Worm (Caenorhabditis elegans) whole organism, midembryonic: Measurements from ENCODE around the gene C54G7.1.
A peak's percentile ranks its signal among the peaks of the same experiment; 100 is the strongest.

ENCODE experiments used
- T22C8.4 ChIP-seq: fragments of 200-800 bp; sonication (Bioruptor generic); IDR thresholded peaks from 2 replicates; pipeline ENCODE4 v1.3.6; 2022; ENCODE audit warnings: missing genetic modification characterization, missing compliant biosample characterization
- cog-1 ChIP-seq: sonication (generic microtip); optimal IDR thresholded peaks from 2 replicates; lab custom pipeline; 2016; ENCODE audit warnings: missing genetic modification characterization, missing compliant biosample characterization
- flt-1 ChIP-seq: fragments of 200-800 bp; sonication (Bioruptor generic); IDR thresholded peaks from 2 replicates; pipeline ENCODE4 v1.3.6; 2022; ENCODE audit warnings: missing genetic modification characterization, missing compliant biosample characterization
- klf-2 ChIP-seq: fragments of 200-800 bp; sonication (Bioruptor generic); conservative IDR thresholded peaks from 2 replicates; pipeline ENCODE4 v1.3.6; 2022; ENCODE audit warnings: missing genetic modification reagents, missing genetic modification characterization, missing compliant biosample characterization
- med-1 ChIP-seq: sonication (generic microtip); optimal IDR thresholded peaks from 2 replicates; lab custom pipeline; 2017; ENCODE audit warnings: missing genetic modification characterization, mild to moderate bottlenecking, missing compliant biosample characterization, antibody characterized with exemption, missing genetic modification reagents; ENCODE audit not compliant: insufficient read depth
- ref-1 ChIP-seq: fragments of 200-800 bp; sonication (Bioruptor generic); conservative IDR thresholded peaks from 2 replicates; pipeline ENCODE4 v1.3.6; 2022; ENCODE audit warnings: missing genetic modification reagents, missing genetic modification characterization, missing compliant biosample characterization
- tab-1 ChIP-seq: fragments of 200-800 bp; sonication (Bioruptor generic); IDR thresholded peaks from 2 replicates; pipeline ENCODE4 v1.3.6; 2022; ENCODE audit warnings: missing genetic modification characterization, missing compliant biosample characterization
- ztf-23 ChIP-seq: fragments of 200-800 bp; sonication (Bioruptor generic); IDR thresholded peaks from 2 replicates; pipeline ENCODE4 v1.3.6; 2022; ENCODE audit warnings: missing genetic modification reagents, missing genetic modification characterization, missing compliant biosample characterization
- ztf-29 ChIP-seq: fragments of 200-800 bp; sonication (Bioruptor generic); IDR thresholded peaks from 2 replicates; pipeline ENCODE4 v1.3.6; 2022; ENCODE audit warnings: missing genetic modification reagents, missing genetic modification characterization, missing compliant biosample characterization

C54G7.1 gene

DNA sequence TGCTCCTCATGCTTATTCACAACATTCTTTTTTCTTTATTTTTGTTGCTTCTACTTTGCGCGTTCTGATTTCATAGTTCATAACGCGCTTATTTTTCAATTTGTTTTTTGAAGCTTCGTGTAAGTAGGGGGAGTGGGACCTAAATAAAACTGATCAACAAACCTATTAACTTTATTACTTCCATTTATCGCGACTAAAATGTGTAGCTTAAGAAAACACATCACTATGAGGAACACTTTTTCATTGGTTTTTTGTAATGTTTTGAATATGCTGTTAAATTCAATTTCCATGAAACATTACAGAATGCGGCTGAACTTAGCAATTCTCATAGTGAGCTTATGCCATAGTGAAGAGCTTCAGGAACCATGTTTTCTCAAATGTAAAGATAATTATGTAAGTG is at the start of gene C54G7.1:
C54G7.1 (plus strand) TSS at position 301 of the 400 bp plus-strand sequence.
- TF ChIP-seq cog-1, result no peak
- no peak for TF ChIP-seq flt-1 (GFP tag; lab: Robert Waterston, UW)
- no peak for TF ChIP-seq ztf-23 (GFP tag; lab: Robert Waterston, UW)
- TF ChIP-seq T22C8.4, result no peak
- no peak for TF ChIP-seq med-1 (GFP tag; lab: Kevin White, UChicago)
- TF ChIP-seq tab-1 (GFP tag; lab: Robert Waterston, UW), result no peak
- no peak for TF ChIP-seq ztf-29 (GFP tag; lab: Robert Waterston, UW)
- no peak for TF ChIP-seq ref-1 (GFP tag; lab: Robert Waterston, UW)
- TF ChIP-seq klf-2, result no peak

DNA sequence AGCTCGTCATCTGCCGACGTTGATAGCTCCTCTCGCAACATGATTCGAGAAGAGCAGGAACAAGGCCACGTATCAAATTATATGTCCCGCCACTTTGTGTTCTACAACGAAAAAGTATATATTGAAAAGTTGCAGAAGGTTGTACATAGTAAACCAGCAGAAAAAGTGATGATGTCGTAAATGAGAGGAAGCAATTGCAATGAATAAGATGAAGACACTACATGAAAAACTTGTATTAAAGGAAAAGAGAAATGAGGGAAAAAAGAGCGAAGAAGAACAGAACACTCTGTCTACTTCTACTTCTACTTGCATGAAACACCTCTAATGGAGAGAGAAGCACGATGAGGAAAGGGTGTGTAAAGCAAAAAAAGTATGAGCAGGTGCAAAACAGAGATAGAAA is 38.6 kb upstream of the C54G7.1 start, which contains the start of gene T23F2.2:
T23F2.2 (minus strand) TSS at position 101 of the 400 bp plus-strand sequence.
- TF ChIP-seq ztf-29 (GFP tag; lab: Robert Waterston, UW), result no peak
- TF ChIP-seq ref-1 (GFP tag; lab: Robert Waterston, UW), result no peak
- TF ChIP-seq flt-1 (GFP tag; lab: Robert Waterston, UW), result no peak
- TF ChIP-seq klf-2, result no peak
- TF ChIP-seq tab-1 (GFP tag; lab: Robert Waterston, UW), result no peak
- TF ChIP-seq med-1 (GFP tag; lab: Kevin White, UChicago), result no peak
- no peak for TF ChIP-seq T22C8.4
- no peak for TF ChIP-seq ztf-23 (GFP tag; lab: Robert Waterston, UW)
- TF ChIP-seq cog-1, result no peak

DNA sequence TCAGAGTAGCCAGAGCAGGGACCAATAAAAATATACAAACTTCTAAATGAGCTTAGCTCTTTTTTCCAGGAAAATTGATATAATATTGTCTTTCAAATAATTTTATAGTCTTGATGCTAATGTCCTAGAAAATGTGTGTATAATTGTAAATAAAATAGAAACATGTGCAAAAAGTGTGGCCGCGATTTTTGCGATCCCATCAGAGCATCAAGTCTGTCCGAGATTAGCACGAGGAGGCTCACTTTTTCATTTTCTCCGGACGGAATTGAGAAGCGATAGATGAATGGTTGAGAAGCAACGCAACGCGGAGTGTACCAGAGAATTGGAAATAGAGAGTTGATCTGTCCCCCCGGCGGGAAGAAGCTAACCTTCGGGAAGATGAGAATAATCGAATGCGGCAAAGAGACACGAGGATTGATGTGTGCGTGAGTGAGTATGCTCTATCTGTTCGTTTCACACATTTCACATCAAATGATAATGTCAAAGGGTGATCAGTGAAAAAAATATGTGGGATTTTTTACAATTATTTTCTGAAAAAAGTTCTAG is 37.2 kb upstream of the C54G7.1 start:
- TF ChIP-seq med-1 (GFP tag; lab: Kevin White, UChicago) (no peak), T22C8.4 (no peak), flt-1 (GFP tag; lab: Robert Waterston, UW) (no peak), ztf-23 (GFP tag; lab: Robert Waterston, UW) (no peak), cog-1 (no peak), tab-1 (GFP tag; lab: Robert Waterston, UW) (no peak), klf-2 (no peak), ztf-29 (GFP tag; lab: Robert Waterston, UW) (no peak)

DNA sequence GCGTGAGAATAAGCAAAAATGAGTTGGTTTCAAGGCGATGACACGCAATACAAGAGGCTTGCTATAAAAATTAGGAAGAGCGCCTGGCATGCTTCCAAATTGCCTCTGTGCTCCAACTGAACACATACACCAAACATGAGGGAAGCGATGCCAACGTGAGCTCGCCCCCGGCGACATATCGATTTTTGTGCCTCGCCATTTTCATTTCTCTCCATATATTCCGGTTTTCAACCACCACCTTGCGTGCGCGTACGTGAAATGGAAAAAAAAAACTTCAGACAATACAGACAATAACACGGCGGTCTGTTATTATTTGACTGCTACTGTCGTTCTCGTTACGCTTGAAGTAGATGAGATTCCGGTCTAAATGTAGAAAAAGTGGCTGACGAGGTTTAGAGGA is 35.8 kb upstream of the C54G7.1 start:
- TF ChIP-seq T22C8.4 (peak; percentile 53; the same call in 1 of the 2 replicates), flt-1 (GFP tag; lab: Robert Waterston, UW) (no peak)

DNA sequence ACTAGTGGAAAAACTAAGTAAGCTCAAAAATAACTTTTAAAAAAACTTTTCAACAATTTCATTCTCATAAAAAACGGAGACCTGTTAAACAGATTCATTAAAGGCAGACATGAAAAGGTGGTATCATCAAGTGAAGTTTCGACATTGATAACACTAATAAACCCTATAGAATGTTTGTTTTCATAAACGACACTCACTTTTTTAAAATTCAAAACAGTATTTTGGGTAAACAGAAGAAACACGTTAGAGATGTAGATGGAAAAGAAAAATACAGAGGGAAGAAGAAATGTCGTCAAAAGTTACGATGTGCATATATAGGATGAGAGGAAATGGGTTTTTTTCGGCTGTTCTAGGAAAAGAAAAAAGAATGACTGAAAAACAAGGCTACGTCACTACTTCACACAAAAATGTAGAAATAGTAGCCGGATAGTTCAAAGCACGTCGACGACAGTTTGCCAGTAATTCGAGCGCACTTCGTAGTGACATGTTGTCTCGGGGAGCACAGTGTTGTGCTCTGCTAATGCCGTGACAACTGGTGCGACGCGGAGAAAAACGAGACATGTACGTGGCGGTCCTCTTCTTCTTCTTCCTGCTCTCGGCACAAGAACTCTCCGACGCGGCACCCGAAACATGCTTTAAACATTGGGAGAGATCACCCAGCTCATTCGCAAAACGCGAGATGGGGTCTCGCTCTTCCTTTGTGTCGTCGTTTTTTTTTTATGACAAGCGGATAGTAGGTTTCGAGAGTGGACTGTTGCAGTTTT is 34.5 kb upstream of the C54G7.1 start:
- TF ChIP-seq ztf-29 (GFP tag; lab: Robert Waterston, UW) (no peak), ref-1 (GFP tag; lab: Robert Waterston, UW) (no peak), T22C8.4 (no peak), med-1 (GFP tag; lab: Kevin White, UChicago) (no peak)

DNA sequence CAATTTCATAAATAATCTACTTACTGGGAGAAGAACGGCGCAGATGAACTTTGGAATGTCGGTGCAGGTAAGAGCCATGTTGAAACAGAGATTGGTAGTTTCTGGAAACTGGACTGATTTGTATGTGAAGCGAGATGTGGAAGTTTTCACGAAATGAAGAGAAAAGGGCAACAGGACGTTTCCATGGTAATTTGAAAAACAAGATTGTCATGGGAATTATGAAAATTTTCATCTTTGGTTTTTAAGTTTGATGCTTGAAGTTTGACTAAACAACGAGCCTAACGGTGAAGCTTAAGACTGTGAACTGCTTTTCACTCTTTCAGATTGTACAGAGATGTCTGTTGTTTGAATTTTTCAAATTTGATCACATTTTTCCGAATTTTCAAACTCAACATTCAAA is 31.5 kb upstream of the C54G7.1 start, which contains the start of gene T23F2.3:
T23F2.3 (minus strand) TSS at position 101 of the 400 bp plus-strand sequence.
- TF ChIP-seq klf-2 (no peak), med-1 (GFP tag; lab: Kevin White, UChicago) (no peak), T22C8.4 (no peak), tab-1 (GFP tag; lab: Robert Waterston, UW) (no peak), ref-1 (GFP tag; lab: Robert Waterston, UW) (no peak), flt-1 (GFP tag; lab: Robert Waterston, UW) (no peak), ztf-29 (GFP tag; lab: Robert Waterston, UW) (no peak), cog-1 (no peak), ztf-23 (GFP tag; lab: Robert Waterston, UW) (no peak)

DNA sequence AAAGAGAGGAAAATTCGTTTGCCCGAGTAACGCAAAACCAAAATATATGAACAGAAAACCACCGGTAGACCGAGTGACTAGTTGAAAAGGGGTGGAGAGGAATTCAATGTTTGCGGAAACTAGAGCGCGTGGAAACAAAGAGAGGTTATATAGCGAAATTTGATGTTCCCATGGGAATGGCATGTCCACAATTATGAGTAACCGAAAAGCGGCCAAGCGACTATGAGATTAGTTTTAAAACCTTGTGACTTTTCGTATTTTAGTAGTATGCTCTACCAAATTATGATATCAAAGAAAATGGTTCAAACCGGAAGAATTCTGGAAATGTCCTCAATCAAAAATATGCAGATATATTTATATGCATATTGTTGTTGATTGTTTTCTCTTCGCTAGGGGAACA is 31.0 kb upstream of the C54G7.1 start:
- TF ChIP-seq flt-1 (GFP tag; lab: Robert Waterston, UW), result no peak
- TF ChIP-seq T22C8.4, result no peak
- TF ChIP-seq tab-1 (GFP tag; lab: Robert Waterston, UW), result no peak
- TF ChIP-seq med-1 (GFP tag; lab: Kevin White, UChicago), result no peak
- no peak for TF ChIP-seq cog-1
- no peak for TF ChIP-seq ref-1 (GFP tag; lab: Robert Waterston, UW)
- no peak for TF ChIP-seq ztf-29 (GFP tag; lab: Robert Waterston, UW)
- no peak for TF ChIP-seq ztf-23 (GFP tag; lab: Robert Waterston, UW)
- TF ChIP-seq klf-2, result no peak

DNA sequence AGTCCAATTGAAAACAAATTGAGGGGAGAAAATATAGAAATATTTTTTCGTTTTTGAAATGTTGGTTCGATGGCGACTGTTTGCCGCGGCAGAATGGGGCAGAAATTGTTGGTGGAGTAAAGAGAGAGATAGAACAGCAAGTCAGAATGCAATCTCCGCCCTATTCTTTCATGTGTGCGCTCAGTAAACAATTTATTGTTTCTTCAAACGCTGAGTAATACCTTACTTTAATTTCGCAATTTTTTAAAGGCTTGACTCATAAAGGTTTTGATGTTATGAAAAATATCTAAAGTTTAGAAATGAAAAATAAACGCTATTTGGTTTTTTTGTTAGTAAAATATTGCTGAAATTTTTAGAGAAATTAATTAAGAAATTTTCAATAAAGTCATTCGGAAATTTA is 29.4 kb upstream of the C54G7.1 start:
- TF ChIP-seq klf-2 (no peak), cog-1 (no peak)

DNA sequence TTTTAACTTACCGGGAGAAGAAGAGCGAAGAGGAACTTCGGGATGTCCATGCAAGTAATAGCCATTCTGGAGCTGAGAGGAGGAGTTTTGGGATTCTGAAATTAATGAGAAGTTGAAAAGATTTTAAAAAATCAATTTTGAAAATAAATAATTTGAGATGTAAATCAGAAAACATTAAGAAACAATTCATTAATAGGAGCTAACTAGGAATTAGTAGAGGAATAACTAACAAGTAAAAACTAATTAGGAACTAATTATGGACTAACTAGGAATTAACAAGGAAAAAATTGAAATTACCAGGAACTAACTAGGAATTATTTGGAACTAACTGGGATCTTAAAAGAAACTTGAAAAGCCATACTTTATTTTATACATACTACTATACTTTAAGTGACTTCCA is 28.8 kb upstream of the C54G7.1 start, which contains the start of gene T23F2.4:
T23F2.4 (minus strand) TSS at position 101 of the 400 bp plus-strand sequence.
- TF ChIP-seq klf-2, result no peak
- no peak for TF ChIP-seq flt-1 (GFP tag; lab: Robert Waterston, UW)
- TF ChIP-seq cog-1, result no peak
- no peak for TF ChIP-seq tab-1 (GFP tag; lab: Robert Waterston, UW)
- no peak for TF ChIP-seq T22C8.4
- TF ChIP-seq ztf-29 (GFP tag; lab: Robert Waterston, UW), result no peak
- no peak for TF ChIP-seq ref-1 (GFP tag; lab: Robert Waterston, UW)
- no peak for TF ChIP-seq med-1 (GFP tag; lab: Kevin White, UChicago)
- no peak for TF ChIP-seq ztf-23 (GFP tag; lab: Robert Waterston, UW)

DNA sequence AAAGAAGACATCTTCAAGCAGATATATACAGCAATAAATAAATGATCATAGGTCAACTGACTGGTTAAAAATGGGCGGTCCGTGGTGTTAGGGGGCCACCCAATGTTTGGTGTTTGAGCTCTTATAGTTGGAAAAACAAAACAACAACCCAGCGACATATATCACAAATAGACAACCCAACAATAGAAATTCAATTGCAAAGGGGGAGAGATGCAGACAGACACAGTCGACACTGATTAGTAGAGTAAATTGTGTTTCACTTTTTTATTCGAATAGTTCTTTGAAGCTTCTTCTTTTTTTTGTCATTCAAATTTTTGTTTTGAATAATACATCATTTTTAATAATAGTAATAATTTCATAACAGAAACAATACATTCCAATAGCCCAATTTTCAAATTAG is 28.3 kb upstream of the C54G7.1 start:
- TF ChIP-seq ref-1 (GFP tag; lab: Robert Waterston, UW) (no peak), med-1 (GFP tag; lab: Kevin White, UChicago) (no peak), ztf-23 (GFP tag; lab: Robert Waterston, UW) (no peak), T22C8.4 (no peak), klf-2 (no peak), flt-1 (GFP tag; lab: Robert Waterston, UW) (no peak), cog-1 (no peak), ztf-29 (GFP tag; lab: Robert Waterston, UW) (no peak), tab-1 (GFP tag; lab: Robert Waterston, UW) (no peak)
